Fruit fly (Drosophila melanogaster): ENCODE measurements around the gene Octbeta1R.
A peak's percentile ranks its signal among the peaks of the same experiment; 100 is the strongest.

Octbeta1R gene

dm6 chr3R:22491088-22491879 is 5.7 kb upstream of the Octbeta1R start, which contains the start of the genes CCT1 and tHMG1:
CCT1 (minus strand) TSS chr3R:22491439.
tHMG1 (plus strand) TSS chr3R:22491829.
- TF ChIP-seq pros (GFP tag; optimal IDR thresholded peaks at IDR 0.05), result no peak
- no peak for TF ChIP-seq gt (GFP tag; IDR thresholded peaks at IDR 0.05)
- peak; percentile 95 for TF ChIP-seq CG14860 (GFP tag; IDR thresholded peaks at IDR 0.05; ENCODE audit: partially characterized antibody)
- peak; percentile 84 for TF ChIP-seq hb (GFP tag; IDR thresholded peaks at IDR 0.05; ENCODE audit: partially characterized antibody)
- no peak for TF ChIP-seq ind (GFP tag; optimal IDR thresholded peaks at IDR 0.05)
- TF ChIP-seq shn (GFP tag; optimal IDR thresholded peaks at IDR 0.05), result no peak
- no peak for TF ChIP-seq Rx (GFP tag; IDR thresholded peaks at IDR 0.05)
- TF ChIP-seq bbx (GFP tag; IDR thresholded peaks at IDR 0.05; ENCODE audit: partially characterized antibody), result peak; percentile 93
- TF ChIP-seq chinmo (GFP tag; IDR thresholded peaks at IDR 0.05; ENCODE audit: partially characterized antibody), result peak; percentile 85; the same call in 3 of the 4 replicates
- TF ChIP-seq CG12659 (GFP tag; optimal IDR thresholded peaks at IDR 0.05), result peak; percentile 35
- peak; percentile 33 for TF ChIP-seq Max (GFP tag; optimal IDR thresholded peaks at IDR 0.05)
- TF ChIP-seq amos (GFP tag; IDR thresholded peaks at IDR 0.05; ENCODE audit: partially characterized antibody), result peak; percentile 87
- no peak for TF ChIP-seq NK7.1 (GFP tag; optimal IDR thresholded peaks at IDR 0.05)
- no peak for TF ChIP-seq slp2 (GFP tag; optimal IDR thresholded peaks at IDR 0.05)
- peak; percentile 13 for TF ChIP-seq CG13424 (tag; optimal IDR thresholded peaks at IDR 0.05)
- no peak for TF ChIP-seq dysf (GFP tag; IDR thresholded peaks at IDR 0.05)
- TF ChIP-seq insv (GFP tag; optimal IDR thresholded peaks at IDR 0.05), result no peak
- TF ChIP-seq Doc3 (GFP tag; IDR thresholded peaks at IDR 0.05; ENCODE audit: partially characterized antibody), result peak; percentile 98
- peak; percentile 1 for TF ChIP-seq CG12769 (tag; optimal IDR thresholded peaks at IDR 0.05)
- peak; percentile 3 for TF ChIP-seq CG9437 (GFP tag; optimal IDR thresholded peaks at IDR 0.05)
- peak; percentile 27 for TF ChIP-seq CG2120 (GFP tag; optimal IDR thresholded peaks at IDR 0.05)
- TF ChIP-seq zen2 (GFP tag; IDR thresholded peaks at IDR 0.05; ENCODE audit: partially characterized antibody), result peak; percentile 95
- no peak for TF ChIP-seq D19B (GFP tag; optimal IDR thresholded peaks at IDR 0.05)
- TF ChIP-seq D (optimal IDR thresholded peaks at IDR 0.05), result no peak
- no peak for TF ChIP-seq D (GFP tag; optimal IDR thresholded peaks at IDR 0.05)
- no peak for TF ChIP-seq eyg (GFP tag; optimal IDR thresholded peaks at IDR 0.05)
- TF ChIP-seq tx (GFP tag; optimal IDR thresholded peaks at IDR 0.05), result peak; percentile 47
- TF ChIP-seq CG17612 (GFP tag; IDR thresholded peaks at IDR 0.05), result no peak
- no peak for TF ChIP-seq Trl (optimal IDR thresholded peaks at IDR 0.05)
- no peak for TF ChIP-seq Trl (GFP tag; optimal IDR thresholded peaks at IDR 0.05)
- peak; percentile 69 for TF ChIP-seq CG15514 (GFP tag; optimal IDR thresholded peaks at IDR 0.05)
- TF ChIP-seq dpn (GFP tag; optimal IDR thresholded peaks at IDR 0.05), result peak in 1 of 2 experiments; percentile 1
- no peak for TF ChIP-seq CG17802 (tag; optimal IDR thresholded peaks at IDR 0.05)
- no peak for TF ChIP-seq en (GFP tag; optimal IDR thresholded peaks at IDR 0.05)
- peak; percentile 95 for TF ChIP-seq knrl (GFP tag; IDR thresholded peaks at IDR 0.05; ENCODE audit: partially characterized antibody)
- TF ChIP-seq row (GFP tag; IDR thresholded peaks at IDR 0.05), result peak; percentile 53; the same call in 2 of the 3 replicates
- TF ChIP-seq Oli (tag; optimal IDR thresholded peaks at IDR 0.05), result no peak
- no peak for TF ChIP-seq CG8281 (tag; optimal IDR thresholded peaks at IDR 0.05)
- TF ChIP-seq Bgb (GFP tag; IDR thresholded peaks at IDR 0.05; ENCODE audit: partially characterized antibody), result peak; percentile 93
- TF ChIP-seq kay (GFP tag; optimal IDR thresholded peaks at IDR 0.05), result peak; percentile 88
- peak; percentile 42 for TF ChIP-seq lilli (GFP tag; optimal IDR thresholded peaks at IDR 0.05)
- peak; percentile 23 for TF ChIP-seq CG9797 (GFP tag; optimal IDR thresholded peaks at IDR 0.05)
- TF ChIP-seq kah (GFP tag; optimal IDR thresholded peaks at IDR 0.05), result no peak
- peak; percentile 23 for TF ChIP-seq lbe (GFP tag; optimal IDR thresholded peaks at IDR 0.05)
- no peak for TF ChIP-seq Dip2 (GFP tag; IDR thresholded peaks at IDR 0.05)
- TF ChIP-seq CG10366 (GFP tag; IDR thresholded peaks at IDR 0.05), result no peak
- peak; percentile 67 for TF ChIP-seq CG14710 (tag; optimal IDR thresholded peaks at IDR 0.05)
- peak; percentile 80 for TF ChIP-seq tna (GFP tag; IDR thresholded peaks at IDR 0.05; ENCODE audit: partially characterized antibody)
- no peak for TF ChIP-seq CG16815 (GFP tag; optimal IDR thresholded peaks at IDR 0.05)
